Worm (Caenorhabditis elegans): ENCODE results near the gene Y75B8A.37.

Gene Y75B8A.37

ce11 chrIII:12333445-12333844, 18.2 kb downstream of the Y75B8A.37 start, which contains the start of gene zip-1 (continued):
- no peak for TF ChIP-seq pqm-1 (tag; optimal IDR thresholded peaks at IDR 0.05)

DNA sequence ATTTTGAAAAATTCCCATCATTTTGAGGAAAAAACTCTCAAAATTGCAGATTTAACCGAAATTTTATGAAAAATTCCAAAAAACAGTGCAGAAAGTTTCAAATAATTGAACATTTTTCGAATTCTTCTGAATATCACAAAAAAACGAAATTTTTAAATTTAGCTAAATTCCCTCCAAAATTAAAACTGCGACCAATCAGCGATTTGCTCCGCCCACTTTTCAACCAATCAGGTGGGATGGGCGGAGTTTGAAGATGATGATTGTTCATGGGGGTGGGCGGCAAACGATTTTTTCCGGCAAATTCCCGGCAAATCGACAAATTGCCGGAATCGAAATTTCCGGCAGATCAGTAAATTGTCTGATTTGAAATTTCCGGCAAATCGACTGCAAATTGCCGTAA, 19.0 kb downstream of the Y75B8A.37 start:
- TF ChIP-seq nfya-1 (tag; optimal IDR thresholded peaks at IDR 0.05) (peak; percentile 80), tbx-7 (tag; optimal IDR thresholded peaks at IDR 0.05) (no peak)

- TF ChIP-seq ceh-2 (tag; optimal IDR thresholded peaks at IDR 0.05) (no peak), lim-6 (tag; optimal IDR thresholded peaks at IDR 0.05) (no peak), pros-1 (tag; optimal IDR thresholded peaks at IDR 0.05) (no peak), ceh-24 (tag; optimal IDR thresholded peaks at IDR 0.05) (no peak), che-1 (tag; optimal IDR thresholded peaks at IDR 0.05) (no peak), unc-42 (tag; optimal IDR thresholded peaks at IDR 0.05) (peak; percentile 15), tbx-2 (tag; optimal IDR thresholded peaks at IDR 0.05) (no peak), ceh-31 (tag; optimal IDR thresholded peaks at IDR 0.05) (no peak), ceh-18 (tag; optimal IDR thresholded peaks at IDR 0.05) (peak; percentile 20), nfya-1 (tag; optimal IDR thresholded peaks at IDR 0.05) (peak; percentile 62), pag-3 (tag; optimal IDR thresholded peaks at IDR 0.05; ENCODE audit: borderline replicate concordance) (no peak), hlh-30 (tag; optimal IDR thresholded peaks at IDR 0.05; ENCODE audit: insufficient read depth) (peak; percentile 19), unc-55 (GFP tag; optimal IDR thresholded peaks at IDR 0.05) (peak; percentile 80), ceh-45 (GFP tag; IDR thresholded peaks at IDR 0.05) (no peak), ceh-34 (tag; optimal IDR thresholded peaks at IDR 0.05) (no peak)
Observed at ce11 chrIII:12335400-12335994, 20.2 kb downstream of the Y75B8A.37 start.

- TF ChIP-seq ceh-9 (tag; optimal IDR thresholded peaks at IDR 0.05): no peak
- TF ChIP-seq ama-1 (optimal IDR thresholded peaks at IDR 0.05): no peak
- no peak for TF ChIP-seq tbx-2 (tag; optimal IDR thresholded peaks at IDR 0.05)
- TF ChIP-seq npax-4 (tag; optimal IDR thresholded peaks at IDR 0.05): no peak
- no peak for TF ChIP-seq ceh-34 (tag; optimal IDR thresholded peaks at IDR 0.05)
- no peak for TF ChIP-seq sox-2 (GFP tag; IDR thresholded peaks at IDR 0.05)
- TF ChIP-seq elt-2 (tag; optimal IDR thresholded peaks at IDR 0.05): no peak
- TF ChIP-seq nfya-1 (tag; optimal IDR thresholded peaks at IDR 0.05): peak; percentile 99
Observed at ce11 chrIII:12344940-12345339, 29.7 kb downstream of the Y75B8A.37 start.

DNA sequence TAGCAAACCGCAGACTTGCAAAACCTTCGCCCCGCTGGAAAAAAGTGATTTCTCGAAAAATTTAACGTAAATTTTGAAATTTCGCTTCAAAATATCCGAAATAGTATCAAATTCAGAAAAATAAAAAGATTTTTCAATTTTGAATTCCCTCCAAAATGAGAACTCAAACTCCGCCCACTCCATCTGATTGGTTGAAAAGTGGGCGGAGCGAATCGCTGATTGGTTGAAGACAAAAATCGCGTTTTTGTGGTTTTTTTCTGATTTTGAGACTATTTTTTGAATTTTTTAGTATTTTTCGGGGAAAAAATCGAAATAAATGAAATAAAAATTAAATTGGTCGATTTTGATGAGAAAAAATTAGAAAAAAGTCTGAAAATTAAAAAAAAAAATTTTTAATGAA, 33.7 kb downstream of the Y75B8A.37 start:
- TF ChIP-seq ceh-19 (GFP tag; optimal IDR thresholded peaks at IDR 0.05): no peak
- peak; percentile 81 for TF ChIP-seq nfya-1 (tag; optimal IDR thresholded peaks at IDR 0.05)
- no peak for TF ChIP-seq pros-1 (tag; optimal IDR thresholded peaks at IDR 0.05)
- TF ChIP-seq fax-1 (tag; optimal IDR thresholded peaks at IDR 0.05): no peak
- no peak for TF ChIP-seq eyg-1 (tag; optimal IDR thresholded peaks at IDR 0.05)
- TF ChIP-seq ceh-9 (tag; optimal IDR thresholded peaks at IDR 0.05): no peak

ce11 chrIII:12351301-12351700, 36.0 kb downstream of the Y75B8A.37 start, which contains the start of the genes pph-4.1 and Y75B8A.31:
Gene pph-4.1, minus strand, starts transcription at chrIII:12351336.
Gene Y75B8A.31, plus strand, starts transcription at chrIII:12351642.
- TF ChIP-seq zip-5 (tag; optimal IDR thresholded peaks at IDR 0.05) (peak; percentile 84), ets-4 (tag; optimal IDR thresholded peaks at IDR 0.05) (peak; percentile 93), fkh-6 (tag; optimal IDR thresholded peaks at IDR 0.05) (peak; percentile 27), hlh-6 (tag; optimal IDR thresholded peaks at IDR 0.05) (no peak), sdc-2 (tag; optimal IDR thresholded peaks at IDR 0.05) (no peak), ztf-16 (tag; optimal IDR thresholded peaks at IDR 0.05) (peak; percentile 24), T23F11.4 (GFP tag; optimal IDR thresholded peaks at IDR 0.05) (no peak), mec-3 (tag; optimal IDR thresholded peaks at IDR 0.05; ENCODE audit: borderline replicate concordance) (peak; percentile 81), ceh-48 (tag; optimal IDR thresholded peaks at IDR 0.05) (no peak), gmeb-2 (tag; optimal IDR thresholded peaks at IDR 0.05) (no peak), ref-2 (tag; optimal IDR thresholded peaks at IDR 0.05) (peak; percentile 65), hlh-30 (tag; optimal IDR thresholded peaks at IDR 0.05; ENCODE audit: insufficient read depth) (no peak), madf-2 (tag; optimal IDR thresholded peaks at IDR 0.05) (no peak), unc-42 (tag; optimal IDR thresholded peaks at IDR 0.05) (peak; percentile 69), ceh-6 (GFP tag; optimal IDR thresholded peaks at IDR 0.05) (no peak), hlh-15 (tag; optimal IDR thresholded peaks at IDR 0.05) (no peak), pha-2 (tag; optimal IDR thresholded peaks at IDR 0.05) (peak; percentile 16), elt-4 (tag; optimal IDR thresholded peaks at IDR 0.05) (no peak), ttx-3 (tag; optimal IDR thresholded peaks at IDR 0.05) (peak; percentile 19), ceh-22 (tag; optimal IDR thresholded peaks at IDR 0.05) (no peak), ceh-19 (GFP tag; optimal IDR thresholded peaks at IDR 0.05) (no peak), pros-1 (tag; optimal IDR thresholded peaks at IDR 0.05) (no peak), K02D7.2 (tag; optimal IDR thresholded peaks at IDR 0.05) (no peak)

All from whole organism, late embryonic.